Worm (Caenorhabditis elegans): Measurements from ENCODE around the gene nlp-55.

- TF ChIP-seq rnt-1 (tag; optimal IDR thresholded peaks at IDR 0.05): no peak
- no peak for TF ChIP-seq T23F11.4 (GFP tag; optimal IDR thresholded peaks at IDR 0.05)
- no peak for TF ChIP-seq hlh-30 (tag; optimal IDR thresholded peaks at IDR 0.05; ENCODE audit: insufficient read depth)
These were observed 16.3 kb upstream of the nlp-55 start for ce11 chrII:8311484-8311883.
